Worm (Caenorhabditis elegans): ENCODE data around the gene pde-4.

DNA sequence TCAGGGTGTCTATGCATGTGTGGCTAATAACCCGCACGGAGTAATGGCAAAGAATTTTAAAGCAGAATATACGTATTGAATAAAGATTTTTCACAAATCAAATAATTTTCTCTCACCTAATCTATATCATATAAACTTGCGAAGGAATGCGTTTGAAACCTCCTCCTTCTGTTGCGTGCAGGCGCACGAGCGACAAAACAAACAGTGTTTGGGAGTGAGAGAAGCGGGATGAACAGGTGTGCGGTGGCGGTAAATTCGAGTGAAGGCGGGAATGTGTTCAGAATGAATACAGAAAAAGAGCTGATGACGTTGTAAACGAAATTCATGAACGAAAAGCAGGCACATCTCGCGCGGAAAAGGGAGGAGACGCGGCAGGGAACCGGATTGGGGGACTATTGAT lies 36.7 kb downstream of the pde-4 start:
- TF ChIP-seq ccch-3 (GFP tag; optimal IDR thresholded peaks at IDR 0.05) = no peak
- no peak for TF ChIP-seq unc-62 (GFP tag; optimal IDR thresholded peaks at IDR 0.05)
- TF ChIP-seq mes-4 (tag; optimal IDR thresholded peaks at IDR 0.05) = no peak
- TF ChIP-seq madf-3 (GFP tag; IDR thresholded peaks at IDR 0.05) = no peak
- no peak for TF ChIP-seq lsl-1 (GFP tag; optimal IDR thresholded peaks at IDR 0.05)
- no peak for TF ChIP-seq ets-4 (GFP tag; optimal IDR thresholded peaks at IDR 0.05)
- no peak for TF ChIP-seq snpc-3.4 (tag; optimal IDR thresholded peaks at IDR 0.05)
- no peak for TF ChIP-seq ceh-79 (tag; optimal IDR thresholded peaks at IDR 0.05)
- no peak for TF ChIP-seq B0336.3 (GFP tag; IDR thresholded peaks at IDR 0.05)
- TF ChIP-seq ama-1 (optimal IDR thresholded peaks at IDR 0.05) = no peak
- TF ChIP-seq ama-1 (GFP tag; optimal IDR thresholded peaks at IDR 0.05) = no peak
- no peak for TF ChIP-seq nhr-179 (tag; optimal IDR thresholded peaks at IDR 0.05)
- no peak for TF ChIP-seq dpff-1 (tag; optimal IDR thresholded peaks at IDR 0.05)
- TF ChIP-seq ztf-26 (tag; optimal IDR thresholded peaks at IDR 0.05) = no peak

Data from whole organism, young adult.